Fruit fly (Drosophila melanogaster) ovary, adult (tissue): Measurements from ENCODE around the gene Galt.

Source experiments
- CG17801 ChIP-seq: fragments of 200-800 bp; optimal IDR thresholded peaks from 2 replicates; lab custom pipeline; 2019; ENCODE audit warnings: missing biosample characterization, mild to moderate bottlenecking, missing genetic modification characterization, moderate library complexity; ENCODE audit not compliant: partially characterized antibody

Gene Galt

DNA sequence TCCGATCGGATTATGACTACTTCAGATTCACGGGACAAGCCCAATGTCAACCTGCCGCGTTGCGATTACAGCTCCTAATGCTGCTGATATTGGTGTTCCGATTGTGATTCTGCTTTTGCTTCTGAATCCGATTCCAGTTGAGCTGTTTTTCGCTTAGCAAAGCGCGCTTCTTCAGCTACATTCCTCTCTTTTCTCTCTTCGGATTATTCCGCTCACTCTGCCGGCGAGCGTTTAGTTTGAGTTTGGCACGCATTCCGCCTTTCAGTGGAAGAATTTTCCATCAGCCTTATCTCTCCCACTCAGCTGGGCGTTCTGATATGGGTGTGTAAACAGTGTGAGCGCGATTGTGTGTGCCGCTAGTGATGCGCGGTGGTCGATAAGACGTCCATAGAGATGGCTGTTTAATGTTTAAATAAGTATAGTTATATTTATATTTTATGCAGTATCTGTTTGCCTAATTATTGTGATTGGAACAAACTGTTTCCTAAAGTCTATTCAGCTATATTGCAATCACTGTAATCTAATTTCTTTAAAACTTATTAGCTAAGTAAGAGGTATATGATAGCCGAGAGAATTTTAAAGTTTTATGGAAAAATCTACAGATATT is at the start of gene Galt:
Gene Galt (minus strand): TSS at position 315 of the 607 bp plus-strand sequence.
- TF ChIP-seq CG17801 (GFP tag; lab: Kevin White, UChicago): peak; percentile 39

DNA sequence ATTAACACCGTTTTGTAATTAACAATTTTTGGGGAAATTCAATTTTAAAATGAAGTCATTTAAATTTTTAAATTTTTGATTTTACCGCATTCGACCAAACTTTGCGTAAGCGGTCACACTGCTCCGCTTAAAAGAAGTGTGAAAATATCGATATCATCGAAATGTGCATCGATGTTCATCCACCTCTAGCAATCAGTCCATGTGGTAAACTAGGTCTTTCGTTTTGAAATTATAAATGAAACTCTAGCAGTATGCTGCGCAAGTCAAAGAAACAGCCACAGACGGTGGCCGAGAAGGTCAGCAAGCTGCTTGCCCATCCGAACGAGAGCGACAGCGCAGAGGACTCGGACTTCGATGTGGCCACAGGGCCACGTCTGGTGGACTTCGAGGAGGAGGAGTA is 49.6 kb upstream of the Galt start, which contains the start of gene Aatf:
Gene Aatf (plus strand): TSS at position 166 of the 400 bp plus-strand sequence.
- peak; percentile 44 for TF ChIP-seq CG17801 (GFP tag; lab: Kevin White, UChicago)

DNA sequence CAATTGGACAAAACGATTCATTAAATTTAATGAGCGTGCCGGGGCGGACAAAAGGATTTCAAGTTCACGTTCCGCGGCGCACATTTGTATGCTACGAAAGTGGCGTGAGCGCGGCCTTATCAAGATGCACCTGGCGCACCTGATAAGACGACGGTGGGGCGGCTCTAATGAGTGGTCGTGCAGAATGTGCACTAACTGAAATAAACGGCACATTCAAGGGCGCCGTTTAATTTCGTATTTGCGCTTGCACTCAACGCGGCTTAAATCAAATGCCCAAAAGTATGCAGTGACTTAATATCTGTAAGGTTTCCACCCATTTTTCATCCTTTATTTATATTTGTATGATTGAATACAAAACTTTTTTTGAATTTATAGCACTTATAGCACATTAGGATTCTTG is 49.1 kb upstream of the Galt start:
- TF ChIP-seq CG17801 (GFP tag; lab: Kevin White, UChicago): no peak

DNA sequence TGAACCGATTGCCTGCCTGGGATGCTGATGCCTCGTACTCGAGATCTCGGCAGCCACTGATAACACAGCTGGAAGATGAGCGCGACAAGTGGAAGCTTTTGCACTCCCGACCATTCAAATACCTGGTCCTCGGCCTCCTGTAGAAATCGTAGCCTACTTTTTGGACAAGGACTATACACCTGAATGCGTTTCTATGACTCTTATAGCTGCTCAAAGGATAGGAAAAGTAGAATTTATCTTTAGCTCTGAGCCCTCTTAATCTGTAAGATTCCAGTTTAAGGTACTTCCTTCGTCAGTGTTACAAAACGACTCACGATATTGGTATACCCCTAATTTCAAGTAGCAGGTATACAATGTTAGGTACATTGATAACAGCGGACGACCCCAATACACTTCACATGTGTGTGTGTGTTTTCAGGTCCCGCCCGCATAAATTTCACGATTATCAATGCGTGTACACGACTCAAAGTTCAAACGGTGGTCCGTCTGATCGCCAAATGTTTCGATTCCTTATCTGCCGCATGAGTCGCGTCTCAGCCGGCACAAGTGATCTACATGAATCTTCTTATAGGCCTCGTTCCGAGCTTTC is 48.4 kb upstream of the Galt start, which contains the start of gene AkhR:
Gene AkhR (minus strand): TSS at position 5 of the 589 bp plus-strand sequence.
- TF ChIP-seq CG17801 (GFP tag; lab: Kevin White, UChicago): no peak

DNA sequence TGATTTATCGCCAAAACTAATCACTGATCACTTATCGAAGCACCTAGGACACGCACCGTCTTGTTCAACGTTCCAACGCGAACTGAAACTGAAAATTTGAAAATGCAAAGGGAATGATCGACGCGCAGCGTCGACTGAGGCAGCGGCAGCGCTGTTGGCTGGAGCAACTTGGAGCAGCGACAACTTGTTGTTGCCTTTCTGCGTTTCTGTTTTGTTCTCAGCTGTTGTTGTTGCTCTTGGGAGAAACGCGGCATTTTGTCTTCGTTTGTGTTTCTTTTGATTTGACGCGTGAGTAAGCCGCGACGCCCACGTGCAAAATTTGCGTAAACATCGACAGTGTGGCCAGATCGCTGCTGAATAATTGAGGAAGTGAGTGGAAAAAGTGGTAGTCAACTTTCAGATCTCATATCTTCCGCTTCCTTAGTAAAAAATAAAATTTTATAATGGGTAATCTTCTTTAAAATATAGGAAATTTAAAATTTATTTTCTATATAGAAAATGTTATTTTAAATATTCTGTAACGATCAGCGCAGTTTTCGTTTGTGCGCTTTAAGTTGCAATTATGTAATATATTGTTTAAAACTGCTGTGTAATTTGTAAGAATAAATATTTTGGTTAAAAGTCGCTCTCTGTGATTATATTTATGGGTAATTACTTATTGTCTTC is 41.3 kb upstream of the Galt start, which contains the start of gene Tsp:
Gene Tsp (minus strand): TSS at position 90 of the 666 bp plus-strand sequence.
- no peak for TF ChIP-seq CG17801 (GFP tag; lab: Kevin White, UChicago)

DNA sequence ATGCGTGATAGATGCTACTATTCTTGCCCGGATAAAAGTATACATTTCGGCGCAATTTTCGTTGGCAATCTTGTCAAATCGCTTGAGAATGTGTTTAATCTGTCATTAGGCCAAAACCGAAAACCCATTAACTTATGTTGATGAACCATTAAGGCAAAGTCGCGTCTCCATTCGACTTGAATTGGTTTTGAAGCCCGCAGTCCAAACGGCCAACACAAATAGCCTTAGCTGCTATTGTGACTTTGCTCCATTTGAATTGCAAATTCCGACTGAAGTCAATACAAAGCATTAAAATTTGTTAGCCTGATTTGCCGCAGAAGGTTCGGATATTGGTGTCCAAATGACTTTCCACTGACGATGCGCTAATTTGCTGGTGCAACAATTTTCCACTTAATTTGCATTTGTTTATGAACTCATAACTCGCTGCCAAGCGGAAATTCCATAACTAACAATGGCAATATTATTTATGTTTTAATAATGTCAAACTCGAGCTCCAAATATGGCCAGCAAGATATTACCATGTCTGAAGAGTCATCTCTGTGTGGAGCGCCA is 38.6 kb upstream of the Galt start:
- no peak for TF ChIP-seq CG17801 (GFP tag; lab: Kevin White, UChicago)

DNA sequence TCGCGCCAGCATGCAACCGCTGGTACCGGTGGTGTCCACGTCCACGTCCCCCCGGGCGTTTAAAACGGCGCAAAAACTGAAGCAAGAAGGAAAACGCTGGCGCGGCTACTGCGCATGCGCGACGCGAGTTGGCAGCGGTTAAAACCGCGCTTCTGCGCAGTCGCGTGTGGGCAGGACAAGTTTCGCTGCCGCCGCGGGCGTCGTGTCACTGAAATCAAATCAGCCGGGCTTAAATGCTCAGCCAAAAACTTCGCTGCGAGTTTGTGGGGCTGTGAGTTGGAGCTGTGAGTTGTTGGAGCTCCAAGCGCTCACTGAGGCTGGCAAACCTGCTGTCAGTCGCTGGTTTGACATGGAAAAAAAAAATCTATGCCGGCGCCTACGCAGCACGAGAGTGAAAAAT is 37.2 kb upstream of the Galt start:
- TF ChIP-seq CG17801 (GFP tag; lab: Kevin White, UChicago): no peak

DNA sequence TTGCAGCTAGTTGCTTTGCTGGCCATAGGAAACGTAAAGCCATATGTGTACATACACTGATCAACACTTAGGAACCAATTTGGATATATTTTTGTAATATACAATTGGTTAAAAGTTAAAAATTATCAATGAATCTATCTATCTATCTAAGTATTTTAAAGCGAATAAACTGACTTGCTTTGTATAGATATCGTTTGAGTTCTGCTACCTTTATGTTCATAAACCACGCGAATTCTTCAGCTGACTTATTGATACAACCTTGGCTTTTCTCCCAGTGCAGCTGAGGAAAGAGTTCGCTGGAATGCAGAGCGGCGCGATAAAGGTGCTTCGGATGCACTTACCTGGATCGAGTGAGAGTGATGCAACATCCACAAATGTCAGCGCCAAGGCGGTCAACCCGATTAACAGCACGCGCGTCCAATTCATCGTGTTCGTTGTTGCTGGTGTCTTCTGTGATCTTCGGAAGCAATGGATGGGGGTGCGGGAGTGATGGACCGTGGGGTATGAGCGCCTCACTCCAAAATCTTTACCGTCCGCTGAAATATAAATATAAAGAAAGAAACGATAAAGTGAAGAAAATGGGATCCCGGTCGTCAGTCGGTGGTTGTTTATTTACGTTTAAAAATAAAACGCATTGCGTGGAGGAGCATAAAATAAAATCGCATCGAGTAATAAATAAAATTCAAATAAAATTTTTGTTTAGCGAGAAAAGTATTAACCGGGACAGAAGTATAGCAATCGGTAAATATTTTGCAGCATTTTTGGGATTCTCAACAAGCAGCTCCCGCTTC is 33.8 kb upstream of the Galt start:
- no peak for TF ChIP-seq CG17801 (GFP tag; lab: Kevin White, UChicago)

DNA sequence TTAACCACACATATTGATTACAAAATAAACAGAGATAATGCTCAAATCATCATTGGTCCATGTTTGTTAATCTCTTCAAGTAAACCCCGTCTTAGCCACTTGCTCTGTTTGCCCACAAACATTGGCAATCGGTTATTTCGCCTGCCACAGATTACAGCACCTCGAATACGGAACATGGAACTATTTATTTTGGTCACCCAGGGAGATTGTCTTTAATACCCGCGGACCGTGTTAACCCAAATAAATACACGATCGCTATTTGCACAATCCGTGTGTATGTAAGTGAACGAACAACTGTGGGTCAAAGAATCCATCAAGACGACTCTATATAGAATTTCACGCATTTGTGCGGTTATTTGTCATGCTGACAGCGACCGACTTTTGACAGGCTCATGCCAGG is 32.9 kb upstream of the Galt start:
- TF ChIP-seq CG17801 (GFP tag; lab: Kevin White, UChicago): no peak

DNA sequence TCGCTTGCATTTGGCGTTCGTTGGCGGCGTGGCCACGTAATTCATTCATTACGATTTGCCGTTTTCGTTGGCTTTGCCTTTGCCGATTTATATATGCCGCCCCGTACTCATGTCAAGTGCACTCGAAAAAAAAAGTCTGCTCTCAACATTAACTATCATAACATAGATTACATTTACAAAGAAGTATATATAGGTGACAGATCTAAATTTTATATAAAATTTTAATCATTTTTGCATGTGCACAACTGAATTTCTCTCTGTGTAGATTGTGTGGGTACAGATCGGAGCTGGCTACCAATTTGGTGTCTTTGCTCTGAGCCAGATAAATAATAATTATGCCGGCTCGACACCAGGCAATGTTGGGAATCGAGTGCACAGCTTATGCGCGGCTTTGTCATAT is 30.6 kb upstream of the Galt start:
- TF ChIP-seq CG17801 (GFP tag; lab: Kevin White, UChicago): no peak

DNA sequence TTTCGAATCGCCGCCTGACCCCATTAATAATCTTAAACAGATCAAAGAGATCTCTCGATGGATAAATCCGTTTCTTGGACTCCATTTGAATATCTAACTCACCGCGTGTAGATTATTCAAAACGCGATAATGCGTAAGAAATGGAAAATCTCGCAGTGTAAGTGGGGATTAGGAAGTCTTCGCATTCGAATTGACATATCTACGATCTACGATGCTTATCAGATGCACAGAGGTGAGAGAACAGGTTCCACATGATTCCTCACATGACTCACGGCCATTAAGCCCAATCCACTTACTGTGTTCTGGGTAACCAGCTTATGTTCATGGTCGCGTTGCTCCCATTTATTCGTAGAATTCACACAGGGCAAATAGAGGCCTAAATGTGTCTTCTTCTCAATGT is 28.4 kb upstream of the Galt start:
- TF ChIP-seq CG17801 (GFP tag; lab: Kevin White, UChicago): no peak

DNA sequence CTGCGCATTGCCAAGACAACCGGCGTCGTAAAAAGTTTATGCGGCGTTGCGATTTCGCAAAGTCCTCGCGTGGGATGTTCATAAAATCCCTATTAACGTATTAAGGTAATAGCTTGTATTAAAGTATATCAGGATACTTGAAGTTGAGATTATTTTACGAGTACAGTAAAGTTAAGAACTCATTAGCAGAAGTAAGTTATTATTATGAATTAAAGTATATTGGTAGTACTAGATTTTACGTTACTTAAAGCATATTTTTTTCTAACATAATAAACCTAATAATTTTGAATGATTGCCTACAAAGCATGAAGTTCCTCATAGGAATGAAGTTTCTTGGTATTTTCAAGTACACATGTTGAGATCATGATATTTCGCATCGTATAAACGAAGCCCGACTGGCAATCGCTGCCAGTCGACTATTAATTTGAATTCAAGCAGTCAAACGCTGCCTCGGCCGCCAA is 26.0 kb upstream of the Galt start:
- TF ChIP-seq CG17801 (GFP tag; lab: Kevin White, UChicago): no peak

DNA sequence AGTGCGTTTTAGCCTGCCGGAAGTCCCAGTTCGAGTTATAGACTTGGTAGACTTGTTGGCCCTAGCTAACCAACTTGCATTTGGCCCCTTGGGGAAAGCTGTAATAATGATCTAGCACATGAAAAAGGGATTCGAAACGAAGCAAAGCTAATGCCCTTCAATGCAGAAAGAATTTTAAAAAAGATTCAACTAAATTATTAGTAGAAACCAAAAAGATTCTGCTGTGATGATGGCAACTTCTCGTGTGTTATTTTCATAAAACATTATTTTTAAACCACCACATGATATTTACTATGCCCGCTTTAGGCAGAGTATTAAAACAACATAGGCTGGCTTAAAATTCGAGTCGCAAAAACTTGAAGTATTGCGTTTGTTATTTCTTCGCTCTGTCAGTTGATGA is 24.2 kb upstream of the Galt start:
- TF ChIP-seq CG17801 (GFP tag; lab: Kevin White, UChicago): no peak

DNA sequence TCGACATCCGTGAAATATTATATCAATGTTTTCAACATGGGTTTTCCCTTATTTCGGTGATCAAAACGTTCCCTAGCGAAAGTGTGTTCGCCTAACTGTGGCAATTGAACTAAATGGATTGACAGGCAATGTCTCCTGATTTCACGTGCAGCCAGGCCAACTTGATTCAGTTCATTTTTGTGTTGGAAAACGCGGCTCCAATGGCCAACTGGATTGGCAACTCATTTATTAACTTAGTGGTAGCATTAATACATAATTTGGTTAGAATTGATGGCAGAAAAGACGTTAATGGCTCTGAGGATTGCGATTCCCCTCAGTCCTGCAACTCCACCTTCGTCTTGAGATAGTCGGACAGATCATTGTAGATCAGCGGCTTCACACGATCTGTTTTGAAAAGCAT is 18.8 kb upstream of the Galt start, which contains the start of gene CG11327:
Gene CG11327 (minus strand): TSS at position 101 of the 400 bp plus-strand sequence.
- no peak for TF ChIP-seq CG17801 (GFP tag; lab: Kevin White, UChicago)
